Worm (Caenorhabditis elegans) whole organism, late embryonic: ENCODE measurements around the gene K09C8.7.

ENCODE experiments used
- T23F11.4 ChIP-seq: fragments of 200-800 bp; sonication (Bioruptor generic); optimal IDR thresholded peaks from 2 replicates; lab custom pipeline; 2018; ENCODE audit warnings: mild to moderate bottlenecking, missing genetic modification characterization, missing compliant biosample characterization
- ceh-19 ChIP-seq: fragments of 200-800 bp; sonication (Bioruptor generic); optimal IDR thresholded peaks from 2 replicates; lab custom pipeline; 2018; ENCODE audit warnings: mild to moderate bottlenecking, missing genetic modification characterization, missing compliant biosample characterization
- ets-4 ChIP-seq: sonication (generic microtip); optimal IDR thresholded peaks from 2 replicates; lab custom pipeline; 2016; ENCODE audit warnings: missing genetic modification characterization, missing compliant biosample characterization
- hlh-13 ChIP-seq: fragments of 200-800 bp; sonication (Bioruptor generic); optimal IDR thresholded peaks from 2 replicates; lab custom pipeline; 2018; ENCODE audit warnings: mild to moderate bottlenecking, missing genetic modification characterization, missing compliant biosample characterization
- pha-4 ChIP-seq: fragments of 150-350 bp; optimal IDR thresholded peaks from 2 replicates; lab custom pipeline; 2018; ENCODE audit warnings: missing biosample characterization, missing genetic modification reagents, missing genetic modification characterization
- pqm-1 ChIP-seq: sonication (generic microtip); optimal IDR thresholded peaks from 2 replicates; lab custom pipeline; 2016; ENCODE audit warnings: missing genetic modification characterization, missing compliant biosample characterization

- TF ChIP-seq T23F11.4 (GFP tag; lab: Kevin White, UChicago) (no peak), ets-4 (tag; lab: Kevin White, UChicago) (no peak), hlh-13 (GFP tag; lab: Kevin White, UChicago) (no peak), pqm-1 (tag; lab: Kevin White, UChicago) (no peak), ceh-19 (GFP tag; lab: Kevin White, UChicago) (no peak), pha-4 (no peak)
These were observed 7.2 kb upstream of the K09C8.7 start, which contains the start of gene nlp-19 for ce11 chrX:10958427-10958826.
